Worm (Caenorhabditis elegans) whole organism, mixed stage, embryonic: ENCODE measurements around the gene hoe-1.

Experiments
- snpc-4 ChIP-seq: fragments of 150-350 bp; optimal IDR thresholded peaks from 2 replicates; lab custom pipeline; 2014; ENCODE audit warnings: missing biosample characterization, missing genetic modification characterization
- unc-39 ChIP-seq: fragments of 150-350 bp; optimal IDR thresholded peaks from 2 replicates; lab custom pipeline; 2014; ENCODE audit warnings: missing biosample characterization, missing genetic modification characterization
- ztf-11 ChIP-seq: fragments of 150-350 bp; optimal IDR thresholded peaks from 2 replicates; lab custom pipeline; 2014; ENCODE audit warnings: missing biosample characterization, missing genetic modification characterization

- no peak for TF ChIP-seq unc-39 (tag; lab: Kevin White, UChicago)
- no peak for TF ChIP-seq ztf-11 (tag; lab: Kevin White, UChicago)
- no peak for TF ChIP-seq snpc-4 (tag; lab: Kevin White, UChicago)
These were observed 40.2 kb downstream of the hoe-1 start, which contains the start of gene ogdh-1 for ce11 chrIV:4703911-4704310.
